Worm (Caenorhabditis elegans) whole organism, early embryonic: ENCODE measurements around the gene twk-12.

Source experiments
- B0310.2 ChIP-seq: sonication (generic microtip); optimal IDR thresholded peaks from 2 replicates; lab custom pipeline; 2016; ENCODE audit warnings: mild to moderate bottlenecking, missing genetic modification characterization, missing compliant biosample characterization
- F13C5.2 ChIP-seq: sonication (generic microtip); optimal IDR thresholded peaks from 2 replicates; lab custom pipeline; 2017; ENCODE audit warnings: mild to moderate bottlenecking, missing genetic modification characterization, inconsistent platforms, missing compliant biosample characterization
- aly-1 ChIP-seq: sonication (generic microtip); optimal IDR thresholded peaks from 2 replicates; lab custom pipeline; 2016; ENCODE audit warnings: missing genetic modification characterization, missing compliant biosample characterization
- ama-1 ChIP-seq: fragments of 150-350 bp; optimal IDR thresholded peaks from 2 replicates; lab custom pipeline; 2014
- ceh-13 ChIP-seq: fragments of 200-800 bp; sonication (Bioruptor generic); optimal IDR thresholded peaks from 2 replicates; lab custom pipeline; 2018; ENCODE audit warnings: mild to moderate bottlenecking, missing genetic modification characterization, missing compliant biosample characterization
- ets-7 ChIP-seq: sonication (generic microtip); optimal IDR thresholded peaks from 2 replicates; lab custom pipeline; 2016; ENCODE audit warnings: missing genotype, missing genetic modification characterization, missing compliant biosample characterization
- flt-1 ChIP-seq: fragments of 200-800 bp; sonication (Bioruptor generic); IDR thresholded peaks from 2 replicates; pipeline ENCODE4 v1.3.6; 2022; ENCODE audit warnings: missing genetic modification characterization, missing compliant biosample characterization
- hmbx-1 ChIP-seq: sonication (generic microtip); optimal IDR thresholded peaks from 2 replicates; lab custom pipeline; 2016; ENCODE audit warnings: mild to moderate bottlenecking, missing genetic modification characterization, missing compliant biosample characterization
- hnd-1 ChIP-seq: sonication (generic microtip); optimal IDR thresholded peaks from 2 replicates; lab custom pipeline; 2016; ENCODE audit warnings: missing genetic modification characterization, missing compliant biosample characterization
- scrt-1 ChIP-seq: fragments of 200-800 bp; sonication (Bioruptor generic); IDR thresholded peaks from 2 replicates; pipeline ENCODE4 v1.3.6; 2022; ENCODE audit warnings: missing genetic modification characterization, missing compliant biosample characterization
- sea-1 ChIP-seq: fragments of 200-800 bp; sonication (Bioruptor generic); conservative IDR thresholded peaks from 2 replicates; pipeline ENCODE4 v1.3.6; 2022; ENCODE audit warnings: missing genetic modification characterization, missing compliant biosample characterization
- tbx-37 ChIP-seq: fragments of 200-800 bp; sonication (Bioruptor generic); conservative IDR thresholded peaks from 2 replicates; pipeline ENCODE4 v1.3.6; 2022; ENCODE audit warnings: missing genetic modification reagents, missing genetic modification characterization, missing compliant biosample characterization
- tra-4 ChIP-seq: sonication (generic microtip); optimal IDR thresholded peaks from 2 replicates; lab custom pipeline; 2017; ENCODE audit warnings: missing genetic modification characterization, missing compliant biosample characterization

DNA sequence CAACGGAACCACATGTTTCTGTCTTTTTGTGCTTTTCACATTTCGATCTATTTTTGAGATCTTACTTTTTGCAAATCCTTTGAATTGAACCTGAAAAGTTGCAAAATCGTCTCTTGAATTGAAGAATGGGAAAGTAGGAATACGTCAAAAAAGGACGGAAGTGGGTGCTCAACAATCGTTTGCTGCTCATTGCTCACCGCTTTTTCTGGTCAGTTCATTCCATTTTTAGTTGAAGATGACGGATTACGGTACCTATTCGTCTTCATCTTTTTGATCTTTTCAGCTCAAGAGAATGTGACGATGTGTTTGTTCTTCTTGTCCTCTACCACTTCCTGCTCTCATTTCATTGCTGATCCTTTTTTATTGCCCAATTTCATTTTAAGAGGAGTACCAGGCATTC is 27.8 kb downstream of the twk-12 start, which contains the start of gene C05A2.4:
- TF ChIP-seq scrt-1 (GFP tag; lab: Robert Waterston, UW) (no peak), hmbx-1 (tag; lab: Kevin White, UChicago) (no peak), hnd-1 (tag; lab: Kevin White, UChicago) (no peak), ceh-13 (GFP tag; lab: Kevin White, UChicago) (no peak), aly-1 (tag; lab: Kevin White, UChicago) (no peak), flt-1 (GFP tag; lab: Robert Waterston, UW) (no peak), ama-1 (lab: Kevin White, UChicago) (no peak), tra-4 (tag; lab: Kevin White, UChicago) (no peak), ets-7 (tag; lab: Kevin White, UChicago) (no peak), B0310.2 (tag; lab: Kevin White, UChicago) (no peak), tbx-37 (GFP tag; lab: Robert Waterston, UW) (no peak), F13C5.2 (no peak), sea-1 (GFP tag; lab: Robert Waterston, UW) (no peak)
